Fruit fly (Drosophila melanogaster): ENCODE results near the gene Cyp304a1.

The Cyp304a1 gene

DNA sequence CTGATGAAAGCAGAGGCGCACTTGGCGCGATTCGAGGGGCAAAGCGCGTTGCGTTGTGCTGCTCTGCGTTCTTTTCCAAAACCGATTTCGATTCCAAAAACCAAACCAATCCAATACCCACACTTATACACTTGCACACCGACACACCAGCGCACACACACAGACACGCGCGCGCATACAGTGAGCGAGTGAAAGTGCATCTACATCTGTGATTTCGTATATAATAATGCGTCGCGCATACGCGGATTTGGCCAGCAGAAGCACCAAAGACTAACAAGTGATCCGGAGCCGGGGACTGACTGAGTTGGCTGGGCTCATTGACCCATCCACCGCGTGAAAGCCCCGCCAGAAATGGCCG is 34.6 kb downstream of the Cyp304a1 start:
- TF ChIP-seq insv (optimal IDR thresholded peaks at IDR 0.05) (no peak), psq (optimal IDR thresholded peaks at IDR 0.05) (no peak), ttk (optimal IDR thresholded peaks at IDR 0.05) (no peak), Myc (optimal IDR thresholded peaks at IDR 0.05) (no peak), h (optimal IDR thresholded peaks at IDR 0.05) (no peak)

DNA sequence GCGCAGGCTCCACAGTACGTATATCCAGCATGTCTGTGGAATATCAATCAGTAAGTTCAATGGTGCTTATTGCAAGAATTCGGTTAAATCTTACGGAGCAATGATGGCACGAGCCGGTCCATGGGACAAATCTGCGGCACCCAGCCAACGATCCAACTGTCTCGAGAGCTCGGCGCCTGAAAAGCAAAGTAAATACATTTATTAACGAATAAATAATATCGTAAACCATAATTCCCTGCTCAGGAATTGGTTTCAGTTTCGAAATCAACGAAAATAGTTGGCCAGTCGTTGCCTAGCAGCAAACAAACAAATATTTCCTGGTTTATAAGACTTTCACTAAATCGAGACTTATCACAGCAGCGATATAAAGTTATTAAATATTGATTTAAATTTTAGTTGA is 46.0 kb downstream of the Cyp304a1 start, which contains the start of gene CG11656:
Gene CG11656, plus strand, starts transcription at position 301 of the 400 bp plus-strand sequence.
- TF ChIP-seq Sin3A (optimal IDR thresholded peaks at IDR 0.05) (no peak), ttk (optimal IDR thresholded peaks at IDR 0.05) (no peak), Myc (optimal IDR thresholded peaks at IDR 0.05) (no peak), h (optimal IDR thresholded peaks at IDR 0.05) (no peak), psq (optimal IDR thresholded peaks at IDR 0.05) (no peak), insv (optimal IDR thresholded peaks at IDR 0.05) (no peak)

- TF ChIP-seq h (optimal IDR thresholded peaks at IDR 0.05) (no peak), insv (optimal IDR thresholded peaks at IDR 0.05) (no peak), Sin3A (optimal IDR thresholded peaks at IDR 0.05) (no peak), ttk (optimal IDR thresholded peaks at IDR 0.05) (no peak), Myc (optimal IDR thresholded peaks at IDR 0.05) (no peak), psq (optimal IDR thresholded peaks at IDR 0.05) (no peak)
These were observed 47.5 kb downstream of the Cyp304a1 start, which contains the start of gene CG8031 for dm6 chr3R:13010905-13011620. TSS of gene CG8031 (minus strand) at chr3R:13011310.

- TF ChIP-seq Myc (optimal IDR thresholded peaks at IDR 0.05): no peak
- TF ChIP-seq psq (optimal IDR thresholded peaks at IDR 0.05): no peak
- TF ChIP-seq h (optimal IDR thresholded peaks at IDR 0.05): no peak
- TF ChIP-seq ttk (optimal IDR thresholded peaks at IDR 0.05): no peak
- TF ChIP-seq insv (optimal IDR thresholded peaks at IDR 0.05): no peak
- TF ChIP-seq Sin3A (optimal IDR thresholded peaks at IDR 0.05): no peak
These were observed 48.0 kb downstream of the Cyp304a1 start, which contains the start of gene CtBP for dm6 chr3R:13011621-13011963. TSS of gene CtBP (plus strand) at chr3R:13011649.

dm6 chr3R:13012351-13012750 is 48.8 kb downstream of the Cyp304a1 start:
- TF ChIP-seq h (optimal IDR thresholded peaks at IDR 0.05) (no peak), Myc (optimal IDR thresholded peaks at IDR 0.05) (no peak), insv (optimal IDR thresholded peaks at IDR 0.05) (no peak)

dm6 chr3R:13012990-13013389 is 49.4 kb downstream of the Cyp304a1 start:
- TF ChIP-seq Myc (optimal IDR thresholded peaks at IDR 0.05) (no peak), ttk (optimal IDR thresholded peaks at IDR 0.05) (no peak), psq (optimal IDR thresholded peaks at IDR 0.05) (no peak), h (optimal IDR thresholded peaks at IDR 0.05) (no peak), Sin3A (optimal IDR thresholded peaks at IDR 0.05) (no peak), insv (optimal IDR thresholded peaks at IDR 0.05) (no peak)

dm6 chr3R:13014168-13014881 is 50.7 kb downstream of the Cyp304a1 start:
- TF ChIP-seq ttk (optimal IDR thresholded peaks at IDR 0.05) (no peak), Sin3A (optimal IDR thresholded peaks at IDR 0.05) (no peak), psq (optimal IDR thresholded peaks at IDR 0.05) (no peak), h (optimal IDR thresholded peaks at IDR 0.05) (no peak), Myc (optimal IDR thresholded peaks at IDR 0.05) (no peak), insv (optimal IDR thresholded peaks at IDR 0.05) (no peak)

DNA sequence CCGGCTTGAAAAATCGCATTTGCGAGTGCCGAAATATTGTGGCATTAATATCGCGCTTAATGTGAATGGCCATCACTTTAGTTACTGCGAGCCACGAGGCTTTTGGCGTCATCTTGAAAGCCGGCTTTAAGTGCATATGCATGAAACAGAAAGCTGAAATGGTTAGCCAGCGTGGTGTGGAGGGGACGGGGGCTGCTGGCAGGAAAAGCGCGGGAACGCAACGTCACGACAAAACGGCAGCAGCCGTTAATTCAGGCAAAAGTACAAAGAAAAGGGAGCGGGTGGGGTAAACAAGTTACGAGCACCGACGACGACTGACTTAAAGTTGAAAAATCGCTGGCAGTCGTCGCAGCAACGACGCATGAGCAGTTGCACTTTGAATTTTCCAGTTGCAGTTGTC is 51.8 kb downstream of the Cyp304a1 start:
- TF ChIP-seq ttk (optimal IDR thresholded peaks at IDR 0.05) (no peak), h (optimal IDR thresholded peaks at IDR 0.05) (no peak), Myc (optimal IDR thresholded peaks at IDR 0.05) (no peak), psq (optimal IDR thresholded peaks at IDR 0.05) (no peak), insv (optimal IDR thresholded peaks at IDR 0.05) (no peak), Sin3A (optimal IDR thresholded peaks at IDR 0.05) (no peak)
